Worm (Caenorhabditis elegans): ENCODE results near the gene inx-9.

Gene inx-9

ce11 chrIV:11644705-11645104, 31.4 kb upstream of the inx-9 start:
- TF ChIP-seq dmd-4 (tag; optimal IDR thresholded peaks at IDR 0.05) (no peak), sma-3 (GFP tag; optimal IDR thresholded peaks at IDR 0.05) (no peak), mdl-1 (tag; optimal IDR thresholded peaks at IDR 0.05) (no peak)

- TF ChIP-seq lsy-2 (tag; optimal IDR thresholded peaks at IDR 0.05) = peak in 1 of 2 experiments; percentile 7
- no peak for TF ChIP-seq blmp-1 (tag; optimal IDR thresholded peaks at IDR 0.05; ENCODE audit: insufficient read depth)
- peak; percentile 45 for TF ChIP-seq nhr-129 (tag; optimal IDR thresholded peaks at IDR 0.05)
- TF ChIP-seq fos-1 (tag; optimal IDR thresholded peaks at IDR 0.05) = no peak
- peak; percentile 26 for TF ChIP-seq F13H6.1 (tag; optimal IDR thresholded peaks at IDR 0.05)
- TF ChIP-seq nhr-6 (tag; optimal IDR thresholded peaks at IDR 0.05) = no peak
- no peak for TF ChIP-seq lin-11 (tag; optimal IDR thresholded peaks at IDR 0.05)
- peak; percentile 34 for TF ChIP-seq sma-9 (GFP tag; optimal IDR thresholded peaks at IDR 0.05)
- TF ChIP-seq sma-9 (tag; optimal IDR thresholded peaks at IDR 0.05) = no peak
- no peak for TF ChIP-seq nhr-23 (tag; optimal IDR thresholded peaks at IDR 0.05)
- no peak for TF ChIP-seq elt-3 (tag; optimal IDR thresholded peaks at IDR 0.05)
Observed at ce11 chrIV:11645354-11645753, 30.8 kb upstream of the inx-9 start.

ce11 chrIV:11646908-11647307, 29.2 kb upstream of the inx-9 start:
- no peak for TF ChIP-seq lin-11 (tag; optimal IDR thresholded peaks at IDR 0.05)
- TF ChIP-seq F13H6.1 (tag; optimal IDR thresholded peaks at IDR 0.05) = peak; percentile 19
- no peak for TF ChIP-seq sem-4 (tag; optimal IDR thresholded peaks at IDR 0.05)
- no peak for TF ChIP-seq nhr-25 (tag; optimal IDR thresholded peaks at IDR 0.05)
- no peak for TF ChIP-seq ztf-11 (tag; optimal IDR thresholded peaks at IDR 0.05)
- no peak for TF ChIP-seq crh-2 (tag; optimal IDR thresholded peaks at IDR 0.05)
- TF ChIP-seq Y55F3AM.14 (GFP tag; optimal IDR thresholded peaks at IDR 0.05) = no peak
- TF ChIP-seq unc-39 (tag; optimal IDR thresholded peaks at IDR 0.05) = no peak
- no peak for TF ChIP-seq ztf-4 (tag; optimal IDR thresholded peaks at IDR 0.05)
- no peak for TF ChIP-seq mab-5 (tag; optimal IDR thresholded peaks at IDR 0.05)
- TF ChIP-seq nhr-11 (tag; optimal IDR thresholded peaks at IDR 0.05) = no peak
- TF ChIP-seq aly-2 (tag; optimal IDR thresholded peaks at IDR 0.05) = no peak
- no peak for TF ChIP-seq zag-1 (tag; optimal IDR thresholded peaks at IDR 0.05)
- TF ChIP-seq C34F6.9 (tag; optimal IDR thresholded peaks at IDR 0.05) = no peak
- no peak for TF ChIP-seq nhr-10 (tag; optimal IDR thresholded peaks at IDR 0.05)
- no peak for TF ChIP-seq unc-62 (GFP tag; optimal IDR thresholded peaks at IDR 0.05)
- TF ChIP-seq nhr-129 (tag; optimal IDR thresholded peaks at IDR 0.05) = peak; percentile 40
- no peak for TF ChIP-seq sma-3 (GFP tag; optimal IDR thresholded peaks at IDR 0.05)
- TF ChIP-seq blmp-1 (tag; optimal IDR thresholded peaks at IDR 0.05; ENCODE audit: insufficient read depth) = no peak
- peak; percentile 30 for TF ChIP-seq sma-9 (GFP tag; optimal IDR thresholded peaks at IDR 0.05)
- TF ChIP-seq sma-9 (tag; optimal IDR thresholded peaks at IDR 0.05) = no peak
- no peak for TF ChIP-seq nhr-77 (tag; optimal IDR thresholded peaks at IDR 0.05)
- TF ChIP-seq dmd-4 (tag; optimal IDR thresholded peaks at IDR 0.05) = no peak
- no peak for TF ChIP-seq elt-1 (tag; optimal IDR thresholded peaks at IDR 0.05)
- TF ChIP-seq mbf-1 (tag; optimal IDR thresholded peaks at IDR 0.05) = no peak
- TF ChIP-seq unc-55 (GFP tag; optimal IDR thresholded peaks at IDR 0.05) = no peak
- no peak for TF ChIP-seq fos-1 (tag; optimal IDR thresholded peaks at IDR 0.05)
- no peak for TF ChIP-seq nhr-12 (tag; optimal IDR thresholded peaks at IDR 0.05)
- no peak for TF ChIP-seq alr-1 (tag; optimal IDR thresholded peaks at IDR 0.05)
- no peak for TF ChIP-seq lin-13 (GFP tag; optimal IDR thresholded peaks at IDR 0.05)
- peak; percentile 7 for TF ChIP-seq nhr-6 (tag; optimal IDR thresholded peaks at IDR 0.05)

- TF ChIP-seq ztf-11 (tag; optimal IDR thresholded peaks at IDR 0.05) (no peak), ztf-4 (tag; optimal IDR thresholded peaks at IDR 0.05) (no peak), sma-9 (GFP tag; optimal IDR thresholded peaks at IDR 0.05) (peak; percentile 62), sma-9 (tag; optimal IDR thresholded peaks at IDR 0.05) (no peak), ceh-82 (tag; optimal IDR thresholded peaks at IDR 0.05) (no peak), ceh-16 (tag; optimal IDR thresholded peaks at IDR 0.05) (no peak), dmd-4 (tag; optimal IDR thresholded peaks at IDR 0.05) (no peak), F13H6.1 (tag; optimal IDR thresholded peaks at IDR 0.05) (peak; percentile 64), unc-62 (GFP tag; optimal IDR thresholded peaks at IDR 0.05) (no peak), mbf-1 (tag; optimal IDR thresholded peaks at IDR 0.05) (no peak), nhr-129 (tag; optimal IDR thresholded peaks at IDR 0.05) (peak; percentile 44), nhr-6 (tag; optimal IDR thresholded peaks at IDR 0.05) (peak; percentile 2), nhr-12 (tag; optimal IDR thresholded peaks at IDR 0.05) (no peak), C34F6.9 (tag; optimal IDR thresholded peaks at IDR 0.05) (peak; percentile 30), peb-1 (tag; optimal IDR thresholded peaks at IDR 0.05) (no peak), sem-4 (tag; optimal IDR thresholded peaks at IDR 0.05) (no peak), skn-1 (tag; optimal IDR thresholded peaks at IDR 0.05) (no peak), nhr-23 (tag; optimal IDR thresholded peaks at IDR 0.05) (no peak), gmeb-1 (tag; optimal IDR thresholded peaks at IDR 0.05) (no peak), ztf-1 (GFP tag; conservative IDR thresholded peaks at IDR 0.05) (no peak), mdl-1 (tag; optimal IDR thresholded peaks at IDR 0.05) (no peak), nhr-21 (tag; optimal IDR thresholded peaks at IDR 0.05) (no peak), fos-1 (tag; optimal IDR thresholded peaks at IDR 0.05) (no peak), nhr-10 (tag; optimal IDR thresholded peaks at IDR 0.05) (no peak), lsy-2 (tag; optimal IDR thresholded peaks at IDR 0.05) (peak in 1 of 2 experiments; percentile 27), lin-11 (tag; optimal IDR thresholded peaks at IDR 0.05) (no peak), alr-1 (tag; optimal IDR thresholded peaks at IDR 0.05) (no peak), nhr-25 (tag; optimal IDR thresholded peaks at IDR 0.05) (no peak)
Observed at ce11 chrIV:11649031-11649430, 27.1 kb upstream of the inx-9 start, which contains the start of gene ZK809.8. Gene ZK809.8, minus strand, starts transcription at chrIV:11649064.

Measured in whole organism, L2 larva.